Fruit fly (Drosophila melanogaster) whole organism, embryonic: ENCODE results near the gene Apoltp.

ENCODE experiments used
- Ada2b ChIP-seq: fragments of 200-800 bp; sonication (Bioruptor generic); IDR thresholded peaks from 2 replicates; pipeline ENCODE4 v1.3.6; 2022; ENCODE audit warnings: missing biosample characterization, missing genetic modification characterization
- Adf1 ChIP-seq: fragments of 200-800 bp; sonication (Bioruptor generic); IDR thresholded peaks from 2 replicates; pipeline ENCODE4 v1.3.6; 2022; ENCODE audit warnings: missing biosample characterization, missing genetic modification characterization
- Antp ChIP-seq: fragments of 200-800 bp; sonication (Bioruptor generic); optimal IDR thresholded peaks from 3 replicates; lab custom pipeline; 2016; ENCODE audit warnings: missing biosample characterization, missing genetic modification characterization
- Asciz ChIP-seq: fragments of 200-800 bp; sonication (Bioruptor generic); optimal IDR thresholded peaks from 2 replicates; lab custom pipeline; 2017; ENCODE audit warnings: missing biosample characterization, mild to moderate bottlenecking, missing genetic modification characterization, missing genetic modification reagents
- CG10565 ChIP-seq: fragments of 200-800 bp; sonication (Bioruptor generic); optimal IDR thresholded peaks from 3 replicates; lab custom pipeline; 2016; ENCODE audit warnings: missing biosample characterization, mild to moderate bottlenecking, missing genetic modification characterization
- CG11456 ChIP-seq: fragments of 200-800 bp; sonication (Bioruptor generic); IDR thresholded peaks from 3 replicates; pipeline ENCODE4 v1.3.6; 2022; ENCODE audit warnings: missing biosample characterization, missing genetic modification characterization
- CG11560 ChIP-seq: fragments of 200-800 bp; sonication (Bioruptor generic); IDR thresholded peaks from 3 replicates; pipeline ENCODE4 v1.3.6; 2022; ENCODE audit warnings: missing biosample characterization, missing genetic modification characterization
- CG12071 ChIP-seq: fragments of 200-800 bp; sonication (Bioruptor generic); optimal IDR thresholded peaks from 3 replicates; lab custom pipeline; 2018; ENCODE audit warnings: missing biosample characterization, mild to moderate bottlenecking, missing genetic modification characterization
- CG12104 ChIP-seq: fragments of 200-800 bp; sonication (Bioruptor generic); optimal IDR thresholded peaks from 3 replicates; lab custom pipeline; 2016; ENCODE audit warnings: missing biosample characterization, missing genetic modification characterization
- CG15269 ChIP-seq: fragments of 200-800 bp; sonication (Bioruptor generic); optimal IDR thresholded peaks from 2 replicates; lab custom pipeline; 2018; ENCODE audit warnings: missing biosample characterization, mild to moderate bottlenecking, missing genetic modification characterization, moderate library complexity
- CG15601 ChIP-seq: fragments of 200-800 bp; sonication (Bioruptor generic); optimal IDR thresholded peaks from 3 replicates; lab custom pipeline; 2019; ENCODE audit warnings: missing biosample characterization, mild to moderate bottlenecking, missing genetic modification characterization, moderate library complexity
- CG1603 ChIP-seq: fragments of 200-800 bp; sonication (Bioruptor generic); optimal IDR thresholded peaks from 2 replicates; lab custom pipeline; 2019; ENCODE audit warnings: missing biosample characterization, mild to moderate bottlenecking, missing genetic modification characterization, moderate library complexity
- CG18599 ChIP-seq: fragments of 200-800 bp; sonication (Bioruptor generic); optimal IDR thresholded peaks from 3 replicates; lab custom pipeline; 2017; ENCODE audit warnings: missing biosample characterization, missing genetic modification characterization, mild to moderate bottlenecking, moderate library complexity, missing genetic modification reagents
- CG2678 ChIP-seq: fragments of 200-800 bp; sonication (Bioruptor generic); optimal IDR thresholded peaks from 3 replicates; lab custom pipeline; 2019; ENCODE audit warnings: missing biosample characterization, mild to moderate bottlenecking, missing genetic modification characterization, moderate library complexity
- CG3065 ChIP-seq: fragments of 200-800 bp; sonication (Bioruptor generic); optimal IDR thresholded peaks from 2 replicates; lab custom pipeline; 2016; ENCODE audit warnings: missing biosample characterization, missing genetic modification characterization
- CG31388 ChIP-seq: fragments of 200-800 bp; sonication (Bioruptor generic); optimal IDR thresholded peaks from 2 replicates; lab custom pipeline; 2016; ENCODE audit warnings: missing biosample characterization, missing genetic modification characterization
- CG34224 ChIP-seq: fragments of 200-800 bp; sonication (Bioruptor generic); IDR thresholded peaks from 3 replicates; pipeline ENCODE4 v1.3.6; 2022; ENCODE audit warnings: missing biosample characterization, missing genetic modification characterization; ENCODE audit not compliant: partially characterized antibody
- CG4820 ChIP-seq: fragments of 200-800 bp; sonication (Bioruptor generic); optimal IDR thresholded peaks from 3 replicates; lab custom pipeline; 2016; ENCODE audit warnings: missing biosample characterization, missing genetic modification characterization
- CG7987 ChIP-seq: fragments of 200-800 bp; sonication (Bioruptor generic); optimal IDR thresholded peaks from 2 replicates; lab custom pipeline; 2018; ENCODE audit warnings: missing biosample characterization, mild to moderate bottlenecking, missing genetic modification characterization, moderate library complexity
- CG9727 ChIP-seq: fragments of 200-800 bp; sonication (Bioruptor generic); optimal IDR thresholded peaks from 3 replicates; lab custom pipeline; 2017; ENCODE audit warnings: missing biosample characterization, mild to moderate bottlenecking, missing genetic modification characterization
- CG9817 ChIP-seq: fragments of 200-800 bp; sonication (Bioruptor generic); optimal IDR thresholded peaks from 2 replicates; lab custom pipeline; 2018; ENCODE audit warnings: missing biosample characterization, mild to moderate bottlenecking, missing genetic modification characterization, moderate library complexity
- CTCF ChIP-seq: fragments of 200-800 bp; sonication (Bioruptor generic); optimal IDR thresholded peaks from 2 replicates; lab custom pipeline; 2017; ENCODE audit warnings: missing biosample characterization, mild to moderate bottlenecking, missing genetic modification characterization, moderate library complexity
- Dek ChIP-seq: fragments of 200-800 bp; sonication (Bioruptor generic); optimal IDR thresholded peaks from 3 replicates; lab custom pipeline; 2019; ENCODE audit warnings: missing biosample characterization, mild to moderate bottlenecking, missing genetic modification characterization, moderate library complexity
- Dip2 ChIP-seq: fragments of 200-800 bp; sonication (Bioruptor generic); IDR thresholded peaks from 2 replicates; pipeline ENCODE4 v1.3.6; 2022; ENCODE audit warnings: missing biosample characterization, missing genetic modification characterization
- HLH54F ChIP-seq: fragments of 200-800 bp; sonication (Bioruptor generic); optimal IDR thresholded peaks from 3 replicates; lab custom pipeline; 2016; ENCODE audit warnings: missing biosample characterization, missing genetic modification characterization
- Hmr ChIP-seq: fragments of 200-800 bp; sonication (Bioruptor generic); optimal IDR thresholded peaks from 3 replicates; lab custom pipeline; 2017; ENCODE audit warnings: mild to moderate bottlenecking, missing biosample characterization, missing genetic modification reagents, missing genetic modification characterization
- MBD-R2 ChIP-seq: fragments of 200-800 bp; sonication (Bioruptor generic); IDR thresholded peaks from 2 replicates; pipeline ENCODE4 v1.3.6; 2022; ENCODE audit warnings: missing biosample characterization, missing genetic modification characterization
- NC2α ChIP-seq: fragments of 200-800 bp; sonication (Bioruptor generic); optimal IDR thresholded peaks from 2 replicates; lab custom pipeline; 2016; ENCODE audit warnings: missing biosample characterization, missing genetic modification characterization
- NC2β ChIP-seq: fragments of 200-800 bp; sonication (Bioruptor generic); optimal IDR thresholded peaks from 2 replicates; lab custom pipeline; 2016; ENCODE audit warnings: missing biosample characterization, missing genetic modification characterization
- NK7.1 ChIP-seq: fragments of 200-800 bp; sonication (Bioruptor generic); optimal IDR thresholded peaks from 3 replicates; lab custom pipeline; 2016; ENCODE audit warnings: missing biosample characterization, missing genetic modification characterization
- Six4 ChIP-seq: fragments of 200-800 bp; sonication (Bioruptor generic); optimal IDR thresholded peaks from 2 replicates; lab custom pipeline; 2016; ENCODE audit warnings: missing biosample characterization, missing genetic modification characterization
- Spps ChIP-seq: fragments of 200-800 bp; sonication (Bioruptor generic); optimal IDR thresholded peaks from 2 replicates; lab custom pipeline; 2018; ENCODE audit warnings: missing biosample characterization, mild to moderate bottlenecking, missing genetic modification characterization
- Taf1 ChIP-seq: fragments of 200-800 bp; sonication (Bioruptor generic); IDR thresholded peaks from 2 replicates; pipeline ENCODE4 v1.3.6; 2022; ENCODE audit warnings: missing biosample characterization, missing genetic modification characterization
- Vsx1 ChIP-seq: fragments of 200-800 bp; sonication (Bioruptor generic); optimal IDR thresholded peaks from 2 replicates; lab custom pipeline; 2017; ENCODE audit warnings: missing biosample characterization, mild to moderate bottlenecking, missing genetic modification characterization, missing genetic modification reagents
- caup ChIP-seq: fragments of 200-800 bp; sonication (Bioruptor generic); optimal IDR thresholded peaks from 3 replicates; lab custom pipeline; 2017; ENCODE audit warnings: missing biosample characterization, mild to moderate bottlenecking, missing genetic modification characterization, moderate library complexity; ENCODE audit not compliant: severe bottlenecking
- crol ChIP-seq: fragments of 200-800 bp; sonication (Bioruptor generic); IDR thresholded peaks from 2 replicates; pipeline ENCODE4 v1.3.6; 2022; ENCODE audit warnings: missing biosample characterization, missing genetic modification characterization
- cwo ChIP-seq: fragments of 200-800 bp; sonication (Bioruptor generic); optimal IDR thresholded peaks from 3 replicates; lab custom pipeline; 2017; ENCODE audit warnings: missing biosample characterization, missing genetic modification characterization, mild to moderate bottlenecking, moderate library complexity, missing genetic modification reagents
- da ChIP-seq: fragments of 200-800 bp; sonication (Bioruptor generic); optimal IDR thresholded peaks from 2 replicates; lab custom pipeline; 2016; ENCODE audit warnings: missing biosample characterization, missing genetic modification characterization
- danr ChIP-seq: fragments of 200-800 bp; sonication (Bioruptor generic); IDR thresholded peaks from 2 replicates; pipeline ENCODE4 v1.3.6; 2022; ENCODE audit warnings: missing biosample characterization, missing genetic modification characterization
- fd96Cb ChIP-seq: fragments of 200-800 bp; sonication (Bioruptor generic); optimal IDR thresholded peaks from 2 replicates; lab custom pipeline; 2018; ENCODE audit warnings: missing biosample characterization, mild to moderate bottlenecking, missing genetic modification characterization, moderate library complexity
- ftz-f1 ChIP-seq: fragments of 200-800 bp; sonication (Bioruptor generic); optimal IDR thresholded peaks from 2 replicates; lab custom pipeline; 2016; ENCODE audit warnings: missing biosample characterization, missing genetic modification characterization
- mam ChIP-seq: fragments of 200-800 bp; sonication (Bioruptor generic); optimal IDR thresholded peaks from 3 replicates; lab custom pipeline; 2016; ENCODE audit warnings: missing biosample characterization, missing genetic modification characterization
- mirr ChIP-seq: fragments of 200-800 bp; sonication (Bioruptor generic); optimal IDR thresholded peaks from 3 replicates; lab custom pipeline; 2018; ENCODE audit warnings: missing biosample characterization, mild to moderate bottlenecking, missing genetic modification characterization
- so ChIP-seq: fragments of 200-800 bp; sonication (Bioruptor generic); IDR thresholded peaks from 3 replicates; pipeline ENCODE4 v1.3.6; 2022; ENCODE audit warnings: missing biosample characterization, missing genetic modification characterization
- sob ChIP-seq: fragments of 200-800 bp; sonication (Bioruptor generic); IDR thresholded peaks from 2 replicates; pipeline ENCODE4 v1.3.6; 2022; ENCODE audit warnings: missing biosample characterization, missing genetic modification characterization
- sug ChIP-seq: fragments of 200-800 bp; optimal IDR thresholded peaks from 2 replicates; lab custom pipeline; 2019; ENCODE audit warnings: missing biosample characterization, mild to moderate bottlenecking, missing genetic modification characterization, moderate library complexity
- toy ChIP-seq: fragments of 200-800 bp; sonication (Bioruptor generic); IDR thresholded peaks from 2 replicates; pipeline ENCODE4 v1.3.6; 2022; ENCODE audit warnings: missing biosample characterization, missing genetic modification characterization
- trem ChIP-seq: fragments of 200-800 bp; optimal IDR thresholded peaks from 3 replicates; lab custom pipeline; 2019; ENCODE audit warnings: missing biosample characterization, mild to moderate bottlenecking, missing genetic modification characterization, moderate library complexity
- vvl ChIP-seq: fragments of 200-800 bp; sonication (Bioruptor generic); IDR thresholded peaks from 2 replicates; pipeline ENCODE4 v1.3.6; 2022; ENCODE audit warnings: missing biosample characterization, missing genetic modification characterization
- z ChIP-seq: fragments of 200-800 bp; sonication (Bioruptor generic); IDR thresholded peaks from 3 replicates; pipeline ENCODE4 v1.3.6; 2022; ENCODE audit warnings: missing biosample characterization, missing genetic modification characterization
- zen2 ChIP-seq: fragments of 200-800 bp; sonication (Bioruptor generic); IDR thresholded peaks from 3 replicates; pipeline ENCODE4 v1.3.6; 2022; ENCODE audit warnings: missing biosample characterization, missing genetic modification characterization; ENCODE audit not compliant: partially characterized antibody

The Apoltp gene

DNA sequence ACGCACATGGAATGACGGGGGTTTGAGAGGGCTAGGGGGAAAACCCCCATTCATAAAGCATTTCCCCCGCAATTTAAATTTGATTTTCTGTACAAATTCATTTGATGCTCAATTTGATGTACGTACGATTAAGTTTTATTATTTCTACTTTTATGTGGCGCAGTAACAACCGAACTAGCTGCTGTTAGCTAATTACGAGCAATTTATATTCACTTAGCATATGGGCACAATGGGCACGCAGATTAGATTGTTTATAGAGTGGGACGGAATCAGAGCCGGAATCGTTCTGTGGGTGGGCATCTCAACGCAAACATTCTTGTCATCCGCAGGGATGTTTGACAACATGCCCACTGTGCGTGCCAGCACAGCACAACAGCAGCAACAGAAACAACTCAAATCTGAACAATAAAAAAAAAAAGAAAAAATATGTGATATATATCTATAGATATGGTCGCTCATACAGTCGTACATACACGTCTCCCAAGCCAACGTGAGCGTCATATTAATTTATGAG lies 37.0 kb downstream of the Apoltp start (continued):
- TF ChIP-seq CG31388 (GFP tag; lab: Kevin White, UChicago) (no peak), trem (tag; lab: Kevin White, UChicago) (no peak), da (GFP tag; lab: Kevin White, UChicago) (no peak), z (0 out of 3 replicates have a peak, but pooled peaks have one; percentile 44), NK7.1 (GFP tag; lab: Kevin White, UChicago) (no peak), mirr (GFP tag; lab: Kevin White, UChicago) (peak; percentile 41), cwo (GFP tag; lab: Kevin White, UChicago) (peak; percentile 18), CG4820 (GFP tag; lab: Kevin White, UChicago) (no peak), danr (no peak), CG2678 (peak; percentile 28), ftz-f1 (no peak), CG7987 (peak; percentile 76), Spps (no peak), crol (GFP tag; lab: Robert Waterston, UW) (0 out of 2 replicates have a peak, but pooled peaks have one; percentile 37), CG34224 (no peak), Adf1 (no peak), MBD-R2 (GFP tag; lab: Robert Waterston, UW) (peak; percentile 16; the same call in 1 of the 2 replicates), CG1603 (tag; lab: Kevin White, UChicago) (no peak), Dek (tag; lab: Kevin White, UChicago) (no peak), CG9727 (GFP tag; lab: Kevin White, UChicago) (no peak), CG15601 (tag; lab: Kevin White, UChicago) (no peak), CG11456 (GFP tag; lab: Robert Waterston, UW) (0 out of 3 replicates have a peak, but pooled peaks have one; percentile 9), NC2β (GFP tag; lab: Kevin White, UChicago) (no peak), CTCF (GFP tag; lab: Kevin White, UChicago) (no peak), mam (GFP tag; lab: Kevin White, UChicago) (no peak), CG12104 (no peak), Hmr (GFP tag; lab: Kevin White, UChicago) (no peak), Asciz (GFP tag; lab: Kevin White, UChicago) (peak; percentile 33), toy (GFP tag; lab: Robert Waterston, UW) (no peak), sug (tag; lab: Kevin White, UChicago) (peak; percentile 55), Six4 (GFP tag; lab: Kevin White, UChicago) (no peak), Ada2b (GFP tag; lab: Robert Waterston, UW) (no peak), caup (peak; percentile 4), zen2 (GFP tag; lab: Robert Waterston, UW) (no peak), CG9817 (tag; lab: Kevin White, UChicago) (no peak), sob (GFP tag; lab: Robert Waterston, UW) (no peak), Vsx1 (no peak), CG3065 (GFP tag; lab: Kevin White, UChicago) (no peak), Antp (GFP tag; lab: Kevin White, UChicago) (no peak), Taf1 (GFP tag; lab: Robert Waterston, UW) (no peak), CG15269 (tag; lab: Kevin White, UChicago) (no peak), vvl (GFP tag; lab: Robert Waterston, UW) (0 out of 2 replicates have a peak, but pooled peaks have one; percentile 39), so (GFP tag; lab: Robert Waterston, UW) (no peak), NC2α (GFP tag; lab: Kevin White, UChicago) (no peak), CG12071 (GFP tag; lab: Kevin White, UChicago) (no peak), HLH54F (GFP tag; lab: Kevin White, UChicago) (no peak), CG10565 (no peak), fd96Cb (tag; lab: Kevin White, UChicago) (no peak), CG18599 (GFP tag; lab: Kevin White, UChicago) (peak; percentile 20), Dip2 (GFP tag; lab: Robert Waterston, UW) (no peak), CG11560 (tag; lab: Robert Waterston, UW) (no peak)
